Worm (Caenorhabditis elegans): Measurements from ENCODE around the gene cpsf-2.

The cpsf-2 gene

ce11 chrV:7178843-7179242 lies at the start of gene cpsf-2:
Gene cpsf-2, plus strand, starts transcription at chrV:7179172.
- no peak for TF ChIP-seq ref-1 (GFP tag; conservative IDR thresholded peaks at IDR 0.05)
- TF ChIP-seq T22C8.4 (GFP tag; IDR thresholded peaks at IDR 0.05): no peak
- no peak for TF ChIP-seq tab-1 (GFP tag; IDR thresholded peaks at IDR 0.05)
- no peak for TF ChIP-seq klf-2 (GFP tag; conservative IDR thresholded peaks at IDR 0.05)
- TF ChIP-seq flt-1 (GFP tag; IDR thresholded peaks at IDR 0.05): no peak
- TF ChIP-seq med-1 (GFP tag; optimal IDR thresholded peaks at IDR 0.05; ENCODE audit: insufficient read depth): no peak
- TF ChIP-seq ztf-23 (GFP tag; IDR thresholded peaks at IDR 0.05): no peak
- TF ChIP-seq ztf-29 (GFP tag; IDR thresholded peaks at IDR 0.05): no peak
- TF ChIP-seq cog-1 (tag; optimal IDR thresholded peaks at IDR 0.05): no peak

- no peak for TF ChIP-seq tab-1 (GFP tag; IDR thresholded peaks at IDR 0.05)
- TF ChIP-seq klf-2 (GFP tag; conservative IDR thresholded peaks at IDR 0.05): no peak
- no peak for TF ChIP-seq flt-1 (GFP tag; IDR thresholded peaks at IDR 0.05)
- TF ChIP-seq ztf-29 (GFP tag; IDR thresholded peaks at IDR 0.05): no peak
- no peak for TF ChIP-seq ztf-23 (GFP tag; IDR thresholded peaks at IDR 0.05)
- TF ChIP-seq cog-1 (tag; optimal IDR thresholded peaks at IDR 0.05): no peak
- TF ChIP-seq med-1 (GFP tag; optimal IDR thresholded peaks at IDR 0.05; ENCODE audit: insufficient read depth): no peak
- TF ChIP-seq ref-1 (GFP tag; conservative IDR thresholded peaks at IDR 0.05): no peak
- no peak for TF ChIP-seq T22C8.4 (GFP tag; IDR thresholded peaks at IDR 0.05)
Observed at ce11 chrV:7129460-7129859, 49.5 kb upstream of the cpsf-2 start, which contains the start of gene T01C4.8. Gene T01C4.8, minus strand, starts transcription at chrV:7129560.

- TF ChIP-seq T22C8.4 (GFP tag; IDR thresholded peaks at IDR 0.05) (no peak), ztf-23 (GFP tag; IDR thresholded peaks at IDR 0.05) (no peak), ref-1 (GFP tag; conservative IDR thresholded peaks at IDR 0.05) (no peak), cog-1 (tag; optimal IDR thresholded peaks at IDR 0.05) (no peak), ztf-29 (GFP tag; IDR thresholded peaks at IDR 0.05) (no peak), tab-1 (GFP tag; IDR thresholded peaks at IDR 0.05) (no peak), flt-1 (GFP tag; IDR thresholded peaks at IDR 0.05) (no peak), med-1 (GFP tag; optimal IDR thresholded peaks at IDR 0.05; ENCODE audit: insufficient read depth) (no peak), klf-2 (GFP tag; conservative IDR thresholded peaks at IDR 0.05) (no peak)
Observed at ce11 chrV:7130974-7131373, 48.0 kb upstream of the cpsf-2 start, which contains the start of gene srx-36. Gene srx-36, minus strand, starts transcription at chrV:7131074.

- TF ChIP-seq klf-2 (GFP tag; conservative IDR thresholded peaks at IDR 0.05) (no peak), T22C8.4 (GFP tag; IDR thresholded peaks at IDR 0.05) (no peak), med-1 (GFP tag; optimal IDR thresholded peaks at IDR 0.05; ENCODE audit: insufficient read depth) (no peak), ref-1 (GFP tag; conservative IDR thresholded peaks at IDR 0.05) (no peak), cog-1 (tag; optimal IDR thresholded peaks at IDR 0.05) (no peak), ztf-23 (GFP tag; IDR thresholded peaks at IDR 0.05) (no peak), flt-1 (GFP tag; IDR thresholded peaks at IDR 0.05) (no peak), ztf-29 (GFP tag; IDR thresholded peaks at IDR 0.05) (no peak), tab-1 (GFP tag; IDR thresholded peaks at IDR 0.05) (no peak)
Observed at ce11 chrV:7132248-7132647, 46.7 kb upstream of the cpsf-2 start, which contains the start of gene sre-10. Gene sre-10, plus strand, starts transcription at chrV:7132548.

- TF ChIP-seq ztf-23 (GFP tag; IDR thresholded peaks at IDR 0.05) (no peak), ztf-29 (GFP tag; IDR thresholded peaks at IDR 0.05) (no peak), cog-1 (tag; optimal IDR thresholded peaks at IDR 0.05) (no peak), tab-1 (GFP tag; IDR thresholded peaks at IDR 0.05) (no peak), klf-2 (GFP tag; conservative IDR thresholded peaks at IDR 0.05) (no peak), T22C8.4 (GFP tag; IDR thresholded peaks at IDR 0.05) (no peak), ref-1 (GFP tag; conservative IDR thresholded peaks at IDR 0.05) (no peak), med-1 (GFP tag; optimal IDR thresholded peaks at IDR 0.05; ENCODE audit: insufficient read depth) (no peak), flt-1 (GFP tag; IDR thresholded peaks at IDR 0.05) (no peak)
Observed at ce11 chrV:7133963-7134362, 45.0 kb upstream of the cpsf-2 start, which contains the start of gene F10D2.16. Gene F10D2.16, plus strand, starts transcription at chrV:7134263.

- TF ChIP-seq T22C8.4 (GFP tag; IDR thresholded peaks at IDR 0.05): no peak
- no peak for TF ChIP-seq flt-1 (GFP tag; IDR thresholded peaks at IDR 0.05)
- no peak for TF ChIP-seq med-1 (GFP tag; optimal IDR thresholded peaks at IDR 0.05; ENCODE audit: insufficient read depth)
- TF ChIP-seq tab-1 (GFP tag; IDR thresholded peaks at IDR 0.05): no peak
- no peak for TF ChIP-seq ref-1 (GFP tag; conservative IDR thresholded peaks at IDR 0.05)
- TF ChIP-seq cog-1 (tag; optimal IDR thresholded peaks at IDR 0.05): no peak
- TF ChIP-seq ztf-23 (GFP tag; IDR thresholded peaks at IDR 0.05): no peak
- TF ChIP-seq klf-2 (GFP tag; conservative IDR thresholded peaks at IDR 0.05): no peak
- TF ChIP-seq ztf-29 (GFP tag; IDR thresholded peaks at IDR 0.05): no peak
Observed at ce11 chrV:7136859-7137258, 42.1 kb upstream of the cpsf-2 start.

ce11 chrV:7138320-7138719 lies 40.7 kb upstream of the cpsf-2 start, which contains the start of gene str-112:
Gene str-112, minus strand, starts transcription at chrV:7138420.
- TF ChIP-seq T22C8.4 (GFP tag; IDR thresholded peaks at IDR 0.05) (no peak), klf-2 (GFP tag; conservative IDR thresholded peaks at IDR 0.05) (no peak), flt-1 (GFP tag; IDR thresholded peaks at IDR 0.05) (no peak), cog-1 (tag; optimal IDR thresholded peaks at IDR 0.05) (no peak), ref-1 (GFP tag; conservative IDR thresholded peaks at IDR 0.05) (no peak), ztf-29 (GFP tag; IDR thresholded peaks at IDR 0.05) (no peak), ztf-23 (GFP tag; IDR thresholded peaks at IDR 0.05) (no peak), tab-1 (GFP tag; IDR thresholded peaks at IDR 0.05) (no peak), med-1 (GFP tag; optimal IDR thresholded peaks at IDR 0.05; ENCODE audit: insufficient read depth) (no peak)

DNA sequence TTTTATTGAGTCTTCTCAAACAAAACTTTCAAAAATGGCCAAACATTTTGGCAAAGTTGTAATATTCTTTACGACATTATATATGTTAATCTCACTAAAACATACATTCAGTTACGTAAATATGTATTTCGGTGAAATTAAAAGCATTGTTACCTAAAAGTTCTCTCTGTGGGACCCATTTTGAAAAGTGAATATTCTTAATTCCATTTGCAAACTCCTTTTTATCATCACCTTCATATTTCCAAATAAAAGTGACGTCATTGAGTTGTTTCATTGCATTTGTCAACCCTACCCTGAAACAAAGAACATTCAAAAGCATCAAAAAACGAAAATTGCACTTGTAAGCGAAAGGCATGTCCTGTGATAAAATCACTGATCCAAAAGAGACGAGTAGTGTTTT lies 38.6 kb upstream of the cpsf-2 start:
- TF ChIP-seq flt-1 (GFP tag; IDR thresholded peaks at IDR 0.05) (no peak), tab-1 (GFP tag; IDR thresholded peaks at IDR 0.05) (no peak), ref-1 (GFP tag; conservative IDR thresholded peaks at IDR 0.05) (no peak), ztf-23 (GFP tag; IDR thresholded peaks at IDR 0.05) (no peak), klf-2 (GFP tag; conservative IDR thresholded peaks at IDR 0.05) (no peak), med-1 (GFP tag; optimal IDR thresholded peaks at IDR 0.05; ENCODE audit: insufficient read depth) (no peak), ztf-29 (GFP tag; IDR thresholded peaks at IDR 0.05) (no peak), cog-1 (tag; optimal IDR thresholded peaks at IDR 0.05) (no peak), T22C8.4 (GFP tag; IDR thresholded peaks at IDR 0.05) (no peak)

ce11 chrV:7141864-7142263 lies 37.1 kb upstream of the cpsf-2 start, which contains the start of gene ugt-40:
Gene ugt-40, minus strand, starts transcription at chrV:7141964.
- TF ChIP-seq T22C8.4 (GFP tag; IDR thresholded peaks at IDR 0.05): no peak
- no peak for TF ChIP-seq tab-1 (GFP tag; IDR thresholded peaks at IDR 0.05)
- no peak for TF ChIP-seq flt-1 (GFP tag; IDR thresholded peaks at IDR 0.05)
- no peak for TF ChIP-seq med-1 (GFP tag; optimal IDR thresholded peaks at IDR 0.05; ENCODE audit: insufficient read depth)
- TF ChIP-seq ztf-29 (GFP tag; IDR thresholded peaks at IDR 0.05): no peak
- TF ChIP-seq ztf-23 (GFP tag; IDR thresholded peaks at IDR 0.05): no peak
- no peak for TF ChIP-seq klf-2 (GFP tag; conservative IDR thresholded peaks at IDR 0.05)
- TF ChIP-seq ref-1 (GFP tag; conservative IDR thresholded peaks at IDR 0.05): no peak

Measured in whole organism, midembryonic.